Fruit fly (Drosophila melanogaster): ENCODE data around the gene CG5946.

DNA sequence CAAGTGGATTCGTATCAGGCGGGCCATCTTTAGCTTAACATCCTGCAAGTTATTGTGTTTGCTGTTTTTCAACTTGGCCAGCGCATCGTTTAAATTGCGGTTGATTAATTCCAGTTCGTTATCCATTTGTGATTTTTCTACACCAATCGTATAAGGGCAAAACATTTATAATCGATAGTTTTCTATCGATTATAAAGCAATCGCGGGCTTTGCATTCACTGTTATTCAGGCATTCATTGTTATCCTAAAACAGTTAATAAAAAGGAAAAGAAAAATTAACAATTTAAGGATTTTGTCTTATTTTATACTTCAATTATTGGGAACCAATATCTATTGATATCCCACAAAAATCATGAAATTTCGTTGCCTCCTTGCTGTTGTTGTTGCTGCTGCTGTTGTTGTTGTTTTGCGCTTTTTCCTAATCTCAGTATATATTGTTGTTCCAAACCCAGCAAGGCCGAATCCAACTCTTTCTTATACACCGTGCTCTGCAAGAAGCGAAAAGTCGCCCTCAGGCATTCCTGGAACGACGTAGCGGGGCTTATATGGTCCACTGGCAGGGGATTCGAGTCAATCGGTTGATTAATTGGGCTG is 3.6 kb upstream of the CG5946 start, which contains the start of gene CG32095:
- TF ChIP-seq CG8159 (tag; optimal IDR thresholded peaks at IDR 0.05) = no peak
- TF ChIP-seq CG34367 (tag; optimal IDR thresholded peaks at IDR 0.05) = no peak
- no peak for TF ChIP-seq fd96Ca (GFP tag; IDR thresholded peaks at IDR 0.05)
- no peak for TF ChIP-seq gl (tag; optimal IDR thresholded peaks at IDR 0.05)

Data from whole organism, pupa.